Fruit fly (Drosophila melanogaster): Measurements from ENCODE around the gene REPTOR.
A peak's percentile ranks its signal among the peaks of the same experiment; 100 is the strongest.

The REPTOR gene

dm6 chr3R:24582669-24582995 lies at the start of gene REPTOR:
TSS of gene REPTOR (minus strand) at chr3R:24582864.
- peak; percentile 30 for TF ChIP-seq noc (tag; optimal IDR thresholded peaks at IDR 0.05)

DNA sequence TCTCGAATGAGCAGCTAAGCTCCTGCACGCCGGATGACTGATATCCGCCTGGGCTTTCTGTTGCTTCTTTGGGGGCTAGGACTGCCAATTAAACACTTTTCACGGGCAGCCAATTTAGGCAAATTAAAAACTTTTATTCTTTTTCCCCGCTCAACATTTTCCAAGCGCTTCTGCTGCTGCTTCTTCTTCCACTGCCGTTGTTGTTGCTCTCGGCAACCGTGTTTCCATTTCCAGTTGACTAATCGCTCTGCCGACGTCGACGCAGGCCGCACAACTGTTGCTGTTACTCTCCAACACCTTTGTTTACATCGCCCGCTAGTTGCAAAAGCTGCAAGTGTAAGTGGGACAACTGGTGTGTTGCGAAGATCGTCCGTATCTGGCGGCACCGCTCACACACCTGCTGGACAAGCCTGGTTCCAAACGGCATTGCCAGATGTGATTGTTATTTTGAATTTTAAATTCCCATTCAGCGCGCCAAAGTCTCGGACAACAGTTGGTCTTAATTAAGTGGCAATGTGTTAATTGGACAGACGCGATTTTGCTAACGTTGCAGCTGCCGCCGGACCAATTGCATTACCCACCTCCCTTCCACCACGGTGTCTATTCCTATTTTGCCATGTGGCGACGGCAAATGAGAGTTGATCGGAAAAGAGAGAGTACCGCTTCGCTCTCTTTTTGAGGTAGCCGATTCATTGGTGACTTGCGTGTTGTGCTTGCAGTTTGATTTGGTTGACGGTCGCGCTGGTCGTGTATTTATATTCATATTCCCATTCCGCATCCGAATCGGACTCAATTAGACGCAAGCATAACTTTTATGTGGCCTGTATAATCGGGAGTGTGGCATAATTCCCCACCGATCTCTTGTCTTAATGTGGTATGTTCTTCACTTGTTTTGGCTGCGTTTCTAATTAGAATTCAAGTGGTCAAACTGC lies 47.5 kb upstream of the REPTOR start, which contains the start of gene Wsck:
TSS of gene Wsck (minus strand) at position 199 of the 932 bp plus-strand sequence.
- no peak for TF ChIP-seq noc (tag; optimal IDR thresholded peaks at IDR 0.05)

dm6 chr3R:24626667-24627066 lies 44.0 kb upstream of the REPTOR start:
- TF ChIP-seq noc (tag; optimal IDR thresholded peaks at IDR 0.05) = no peak

DNA sequence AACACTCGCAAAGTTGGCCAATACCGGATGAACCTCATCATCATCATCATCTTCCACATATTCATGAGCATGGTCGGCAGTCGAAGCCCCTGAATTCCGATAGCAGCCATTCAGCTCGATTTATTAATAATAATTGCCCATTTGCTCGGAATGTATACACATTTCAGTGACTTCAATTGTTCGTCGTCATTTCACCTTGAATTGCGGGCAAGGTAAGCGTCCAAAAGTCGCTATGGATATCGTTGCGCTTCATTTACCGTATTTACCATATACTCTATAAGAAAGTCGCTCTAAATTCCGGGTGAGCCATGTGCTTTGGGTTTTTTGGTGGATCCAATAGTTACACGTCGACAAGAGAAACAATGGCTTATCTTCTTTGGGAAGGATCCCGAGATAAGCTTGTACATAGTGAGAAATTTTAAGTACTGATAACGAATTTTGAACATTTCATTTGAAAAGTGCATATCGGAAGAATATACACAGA lies 43.4 kb upstream of the REPTOR start:
- peak; percentile 25 for TF ChIP-seq noc (tag; optimal IDR thresholded peaks at IDR 0.05)

DNA sequence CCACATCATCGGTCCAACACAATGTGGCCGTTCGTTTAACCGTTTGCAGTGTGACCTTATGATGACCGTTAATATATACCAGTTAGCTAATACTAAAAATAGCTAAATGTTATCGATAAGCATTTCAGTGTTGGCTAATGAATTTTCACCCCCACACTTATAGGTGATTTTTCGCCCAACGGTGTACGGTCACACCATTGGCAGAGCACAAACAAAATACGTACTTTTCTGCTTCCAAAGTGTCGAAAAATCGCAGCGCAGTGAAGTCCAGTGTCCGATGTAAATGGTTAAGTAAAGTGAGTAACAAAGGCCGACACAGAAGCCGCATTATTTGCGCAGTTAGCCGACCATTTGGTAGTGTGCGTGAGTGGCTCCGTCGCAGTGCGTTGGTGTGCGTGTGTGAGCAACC lies 42.9 kb upstream of the REPTOR start, which contains the start of the genes Syx18 and atl:
TSS of gene Syx18 (minus strand) at position 46 of the 409 bp plus-strand sequence.
TSS of gene atl (plus strand) at position 155 of the 409 bp plus-strand sequence.
- no peak for TF ChIP-seq noc (tag; optimal IDR thresholded peaks at IDR 0.05)

DNA sequence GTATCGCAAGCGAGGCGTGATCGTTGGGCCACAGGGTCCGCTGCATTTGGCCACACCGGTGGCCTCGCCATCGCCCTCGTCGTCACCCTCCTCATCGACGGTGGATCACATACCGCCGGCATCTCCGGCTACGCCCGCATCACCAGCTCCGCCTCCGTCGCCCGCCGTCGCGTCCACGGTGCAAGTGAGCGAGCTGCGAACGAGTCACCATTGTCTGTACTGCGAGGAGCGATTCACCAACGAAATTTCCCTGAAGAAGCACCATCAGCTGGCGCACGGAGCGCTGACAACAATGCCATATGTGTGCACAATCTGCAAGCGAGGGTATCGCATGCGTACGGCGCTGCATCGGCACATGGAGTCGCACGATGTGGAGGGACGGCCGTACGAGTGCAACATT lies 37.9 kb upstream of the REPTOR start:
- TF ChIP-seq noc (tag; optimal IDR thresholded peaks at IDR 0.05) = no peak

DNA sequence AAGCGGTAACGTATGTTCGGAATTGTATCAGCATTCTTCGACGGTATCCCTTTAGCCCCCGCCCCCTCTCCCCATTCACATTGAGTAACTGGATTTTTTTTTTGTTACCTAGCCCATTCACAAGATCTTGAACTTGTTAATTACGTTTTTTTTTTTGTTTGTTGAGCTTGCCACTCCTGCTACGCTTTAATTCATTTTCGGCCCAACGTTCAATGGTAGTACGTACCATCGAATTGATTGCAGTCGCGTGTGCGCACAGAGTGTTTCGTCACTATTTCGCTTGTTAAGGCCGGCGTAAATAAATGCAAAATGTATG lies 32.0 kb upstream of the REPTOR start:
- TF ChIP-seq noc (tag; optimal IDR thresholded peaks at IDR 0.05) = no peak

dm6 chr3R:24613819-24614706 lies 31.4 kb upstream of the REPTOR start:
- no peak for TF ChIP-seq noc (tag; optimal IDR thresholded peaks at IDR 0.05)

DNA sequence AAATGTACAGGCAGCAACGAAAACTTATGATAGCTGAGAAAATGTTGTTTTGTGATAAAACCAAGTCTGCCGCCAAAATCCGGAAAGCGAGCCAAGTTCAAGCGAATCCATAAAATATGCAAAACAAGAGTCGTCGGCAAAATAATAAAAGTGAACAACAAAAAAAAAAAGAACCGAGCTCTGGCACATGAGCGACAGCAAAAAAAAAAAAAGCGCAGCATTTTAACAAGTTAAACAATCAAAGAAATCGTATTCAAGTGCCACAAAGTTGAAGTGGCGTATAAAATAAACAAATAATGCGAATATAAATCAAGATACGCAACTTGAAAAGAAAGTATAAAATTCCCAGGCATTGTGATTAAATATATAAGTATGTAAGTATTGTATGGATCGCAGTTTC lies 25.7 kb upstream of the REPTOR start:
- no peak for TF ChIP-seq noc (tag; optimal IDR thresholded peaks at IDR 0.05)

dm6 chr3R:24606868-24607267 lies 24.2 kb upstream of the REPTOR start:
- TF ChIP-seq noc (tag; optimal IDR thresholded peaks at IDR 0.05) = no peak

dm6 chr3R:24604165-24604564 lies 21.5 kb upstream of the REPTOR start:
- TF ChIP-seq noc (tag; optimal IDR thresholded peaks at IDR 0.05) = no peak

dm6 chr3R:24603399-24604131 lies 20.9 kb upstream of the REPTOR start:
- TF ChIP-seq noc (tag; optimal IDR thresholded peaks at IDR 0.05) = no peak

DNA sequence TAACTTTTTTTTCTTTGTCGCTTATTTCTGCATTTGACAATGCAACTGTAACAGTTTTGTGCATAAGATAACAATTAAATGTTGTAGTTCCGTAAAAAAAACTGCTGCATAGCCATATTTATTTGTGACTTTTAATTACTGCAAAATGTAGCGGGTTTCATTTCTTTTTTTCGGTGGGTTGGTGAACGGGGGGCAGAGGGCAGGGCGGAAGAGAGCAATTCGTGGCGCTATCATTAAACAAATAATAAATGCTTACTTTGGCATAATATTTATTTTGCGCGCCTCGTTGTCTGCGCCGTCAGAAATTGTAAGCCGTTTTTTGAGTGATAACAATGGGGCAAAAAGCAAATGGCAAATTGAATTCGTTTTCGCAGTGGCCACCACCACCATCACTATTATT lies 18.4 kb upstream of the REPTOR start:
- no peak for TF ChIP-seq noc (tag; optimal IDR thresholded peaks at IDR 0.05)

DNA sequence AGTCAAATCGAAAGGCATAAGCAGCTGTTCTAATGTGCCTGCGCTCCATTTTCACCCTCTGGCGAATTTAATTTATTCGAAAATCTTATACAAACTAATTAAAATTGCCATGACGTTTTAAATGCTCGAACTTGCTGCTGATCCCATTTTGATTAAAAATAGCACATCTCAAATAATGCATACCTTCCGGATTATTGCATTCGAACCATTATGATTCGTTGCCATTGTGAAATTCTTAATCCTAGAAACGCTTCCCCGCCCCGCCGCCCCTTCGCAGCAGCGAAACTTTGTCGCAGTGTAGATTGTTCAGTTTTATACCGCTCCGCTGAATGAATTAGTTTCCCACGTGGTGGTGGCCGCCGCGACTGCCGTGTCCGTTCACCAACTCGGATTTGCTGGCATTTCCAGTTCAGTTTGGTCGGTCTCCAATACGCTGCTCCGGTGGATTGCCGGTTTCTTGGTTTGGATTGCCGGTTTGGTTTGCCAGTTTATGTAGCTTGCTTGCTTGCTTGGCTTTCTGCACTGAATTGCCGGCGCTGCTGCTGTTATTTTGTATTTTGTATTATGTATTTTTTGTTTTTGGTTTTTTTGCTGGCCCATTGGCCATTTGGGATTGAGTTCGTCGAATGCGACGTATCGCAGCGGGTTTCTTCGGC lies 16.0 kb upstream of the REPTOR start:
- TF ChIP-seq noc (tag; optimal IDR thresholded peaks at IDR 0.05) = no peak

dm6 chr3R:24596881-24597280 lies 14.2 kb upstream of the REPTOR start:
- TF ChIP-seq noc (tag; optimal IDR thresholded peaks at IDR 0.05) = no peak

All from whole organism, larva.